Worm (Caenorhabditis elegans) whole organism, late embryonic: ENCODE measurements around the gene F17C11.11.

ENCODE experiments used
- ama-1 ChIP-seq: fragments of 150-350 bp; optimal IDR thresholded peaks from 2 replicates; lab custom pipeline; 2014
- elt-2 ChIP-seq: sonication (generic microtip); optimal IDR thresholded peaks from 2 replicates; lab custom pipeline; 2016; ENCODE audit warnings: missing genetic modification reagents, missing genetic modification characterization, missing compliant biosample characterization
- nfya-1 ChIP-seq: sonication (generic microtip); optimal IDR thresholded peaks from 2 replicates; lab custom pipeline; 2017; ENCODE audit warnings: missing genetic modification characterization, mild to moderate bottlenecking, missing compliant biosample characterization, antibody characterized with exemption, moderate library complexity
- nhr-11 ChIP-seq: fragments of 150-350 bp; optimal IDR thresholded peaks from 2 replicates; lab custom pipeline; 2014; ENCODE audit warnings: missing biosample characterization, missing genetic modification characterization
- pros-1 ChIP-seq: fragments of 150-350 bp; optimal IDR thresholded peaks from 2 replicates; lab custom pipeline; 2014; ENCODE audit warnings: missing biosample characterization, missing genetic modification reagents, missing genetic modification characterization
- tbx-2 ChIP-seq: sonication (generic microtip); optimal IDR thresholded peaks from 2 replicates; lab custom pipeline; 2016; ENCODE audit warnings: missing genetic modification characterization, missing compliant biosample characterization
- unc-86 ChIP-seq: sonication (generic microtip); optimal IDR thresholded peaks from 2 replicates; lab custom pipeline; 2016; ENCODE audit warnings: missing genetic modification characterization, missing compliant biosample characterization

DNA sequence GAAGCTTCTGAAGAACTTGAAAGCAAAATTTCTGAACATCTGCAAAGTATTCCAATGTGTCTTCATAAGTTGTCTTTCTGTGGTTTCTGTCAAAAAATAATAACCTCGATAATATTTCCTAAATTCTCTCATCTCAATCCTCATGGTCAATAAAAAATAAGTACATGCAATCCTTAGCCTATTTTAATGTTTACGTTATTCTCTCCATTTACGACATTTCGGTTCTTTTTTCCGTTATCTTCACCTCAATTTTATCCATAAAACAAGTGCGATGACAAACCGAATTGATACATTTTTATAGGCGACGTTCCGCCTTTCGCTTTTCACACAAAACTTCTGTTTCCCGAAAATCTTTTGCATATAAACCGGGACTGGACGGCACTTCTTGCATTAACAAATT, 10.9 kb upstream of the F17C11.11 start, which contains the start of gene col-153:
- TF ChIP-seq nhr-11 (tag; lab: Kevin White, UChicago) (no peak), unc-86 (tag; lab: Kevin White, UChicago) (no peak), tbx-2 (no peak), nfya-1 (tag; lab: Kevin White, UChicago) (no peak), ama-1 (lab: Kevin White, UChicago) (no peak), pros-1 (tag; lab: Kevin White, UChicago) (no peak), elt-2 (tag; lab: Kevin White, UChicago) (no peak)
